Worm (Caenorhabditis elegans): ENCODE results near the gene srh-167.

srh-167 gene

DNA sequence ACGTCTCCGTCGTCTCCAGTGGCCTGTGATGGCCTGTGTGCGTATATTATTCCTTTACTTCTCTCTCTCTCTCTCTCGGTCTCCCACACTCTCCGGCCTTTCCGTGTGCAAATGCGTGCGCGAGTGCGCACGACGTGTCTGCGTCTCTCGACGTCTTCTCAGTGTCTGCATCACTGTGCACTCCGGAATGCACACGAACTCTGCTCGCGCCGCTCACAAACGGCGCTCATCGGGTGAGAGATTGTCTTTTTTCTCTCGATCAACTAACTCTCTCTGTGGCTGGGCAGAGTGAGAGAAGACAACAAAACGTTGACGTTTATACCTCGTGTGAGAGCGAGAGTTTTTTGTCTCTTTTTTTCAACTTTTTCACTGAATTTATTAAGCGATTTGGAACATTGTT is 22.4 kb downstream of the srh-167 start (continued):
- peak; percentile 75 for TF ChIP-seq sem-4 (tag; optimal IDR thresholded peaks at IDR 0.05)

DNA sequence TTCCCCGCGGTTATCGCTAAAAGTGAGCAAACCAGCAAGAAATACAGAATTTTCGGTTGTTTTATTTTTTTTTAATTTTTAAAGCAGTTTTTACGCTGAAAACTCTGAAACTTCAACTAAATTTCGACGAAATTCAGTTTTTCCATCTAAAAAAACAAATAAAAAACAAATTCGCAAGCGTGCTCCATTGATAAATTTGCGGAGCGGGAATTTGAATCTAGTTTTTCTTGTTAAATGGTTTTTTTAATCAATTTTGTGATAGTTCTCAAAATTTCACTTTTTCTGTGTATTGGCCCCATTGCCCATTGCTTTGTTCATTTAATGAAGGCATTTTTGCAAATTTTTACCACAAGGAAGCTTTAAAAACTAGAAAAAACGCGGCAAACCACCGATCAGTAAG is 23.3 kb downstream of the srh-167 start:
- TF ChIP-seq egl-27 (tag; optimal IDR thresholded peaks at IDR 0.05) (no peak), sma-9 (GFP tag; optimal IDR thresholded peaks at IDR 0.05) (no peak), sma-9 (tag; optimal IDR thresholded peaks at IDR 0.05) (no peak), lin-13 (GFP tag; optimal IDR thresholded peaks at IDR 0.05) (no peak)

DNA sequence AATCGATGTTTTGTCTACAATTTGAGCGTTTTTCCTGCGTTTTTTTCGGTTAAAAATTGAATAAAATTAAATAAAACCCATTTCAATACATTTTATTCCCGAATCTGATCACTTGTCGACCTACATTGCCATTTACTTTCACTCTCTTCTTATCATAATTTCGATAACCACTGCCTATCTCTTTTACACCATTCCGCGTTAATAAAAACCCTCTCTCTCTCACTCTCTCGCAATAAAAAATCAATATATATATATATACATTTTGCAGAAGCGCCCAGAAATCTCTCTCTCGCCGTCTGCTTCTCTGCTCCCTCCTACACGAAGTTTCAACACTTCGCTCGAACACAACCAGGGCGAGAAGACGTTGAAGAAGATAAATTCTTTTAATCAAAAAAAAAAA is 23.7 kb downstream of the srh-167 start, which contains the start of gene pptr-1:
TSS of gene pptr-1 (plus strand) at position 269 of the 400 bp plus-strand sequence.
- peak; percentile 70 for TF ChIP-seq fos-1 (tag; optimal IDR thresholded peaks at IDR 0.05)
- peak; percentile 86 for TF ChIP-seq blmp-1 (tag; optimal IDR thresholded peaks at IDR 0.05; ENCODE audit: insufficient read depth)
- TF ChIP-seq crh-2 (tag; optimal IDR thresholded peaks at IDR 0.05) = peak; percentile 12
- no peak for TF ChIP-seq F13H6.1 (tag; optimal IDR thresholded peaks at IDR 0.05)

DNA sequence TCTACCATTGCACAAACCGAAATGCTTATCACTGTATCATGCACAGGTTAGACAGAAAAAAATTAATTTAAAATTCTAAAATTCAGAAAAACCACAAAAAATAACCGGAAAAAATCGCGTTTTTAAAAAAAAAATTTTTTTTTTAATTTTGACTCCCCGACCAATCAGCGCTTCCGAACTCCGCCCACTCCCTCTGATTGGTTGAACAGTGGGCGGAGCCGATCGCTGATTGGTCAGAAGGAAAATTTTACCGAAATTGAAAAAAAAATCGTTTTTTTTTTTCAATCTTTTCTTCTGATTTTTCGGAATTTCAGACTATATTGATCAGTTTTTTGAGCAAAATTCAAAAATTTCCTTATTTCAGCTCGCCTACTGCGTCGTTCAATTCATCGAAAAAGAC is 27.8 kb downstream of the srh-167 start:
- TF ChIP-seq sma-9 (GFP tag; optimal IDR thresholded peaks at IDR 0.05) = no peak
- TF ChIP-seq sma-9 (tag; optimal IDR thresholded peaks at IDR 0.05) = no peak
- TF ChIP-seq snpc-4 (tag; optimal IDR thresholded peaks at IDR 0.05) = no peak
- no peak for TF ChIP-seq gmeb-1 (tag; optimal IDR thresholded peaks at IDR 0.05)
- no peak for TF ChIP-seq lin-39 (tag; optimal IDR thresholded peaks at IDR 0.05)
- TF ChIP-seq C34F6.9 (tag; optimal IDR thresholded peaks at IDR 0.05) = no peak
- TF ChIP-seq sma-3 (GFP tag; optimal IDR thresholded peaks at IDR 0.05) = no peak
- TF ChIP-seq nhr-129 (tag; optimal IDR thresholded peaks at IDR 0.05) = no peak
- no peak for TF ChIP-seq alr-1 (tag; optimal IDR thresholded peaks at IDR 0.05)
- TF ChIP-seq aly-2 (tag; optimal IDR thresholded peaks at IDR 0.05) = no peak
- no peak for TF ChIP-seq ceh-16 (tag; optimal IDR thresholded peaks at IDR 0.05)
- TF ChIP-seq elt-3 (tag; optimal IDR thresholded peaks at IDR 0.05) = no peak
- TF ChIP-seq ZK546.5 (tag; optimal IDR thresholded peaks at IDR 0.05) = no peak
- no peak for TF ChIP-seq egl-27 (tag; optimal IDR thresholded peaks at IDR 0.05)
- TF ChIP-seq zag-1 (tag; optimal IDR thresholded peaks at IDR 0.05) = no peak
- TF ChIP-seq sem-4 (tag; optimal IDR thresholded peaks at IDR 0.05) = no peak
- TF ChIP-seq elt-1 (tag; optimal IDR thresholded peaks at IDR 0.05) = no peak

DNA sequence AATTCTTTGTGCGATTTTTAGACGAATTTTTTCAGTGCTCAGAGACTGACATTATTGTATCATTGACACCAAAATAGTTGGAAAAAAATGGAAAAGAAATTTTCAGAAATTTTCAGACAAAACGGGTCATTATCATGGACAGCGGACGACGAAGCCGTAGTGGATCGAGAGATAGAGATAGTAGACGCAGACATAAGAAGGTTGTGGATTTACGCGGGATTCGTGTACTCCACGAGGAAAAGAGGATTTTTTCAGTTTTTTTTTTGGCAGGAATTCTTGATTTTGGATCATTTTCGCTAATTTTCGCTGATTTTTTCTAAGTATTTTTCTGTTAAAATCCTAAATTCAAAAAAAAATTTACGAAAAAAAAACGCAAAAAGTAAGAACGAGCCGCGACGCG is 34.1 kb downstream of the srh-167 start, which contains the start of gene W08G11.3:
TSS of gene W08G11.3 (plus strand) at position 107 of the 400 bp plus-strand sequence.
- TF ChIP-seq nhr-129 (tag; optimal IDR thresholded peaks at IDR 0.05) = peak; percentile 11
- TF ChIP-seq lin-13 (GFP tag; optimal IDR thresholded peaks at IDR 0.05) = no peak

DNA sequence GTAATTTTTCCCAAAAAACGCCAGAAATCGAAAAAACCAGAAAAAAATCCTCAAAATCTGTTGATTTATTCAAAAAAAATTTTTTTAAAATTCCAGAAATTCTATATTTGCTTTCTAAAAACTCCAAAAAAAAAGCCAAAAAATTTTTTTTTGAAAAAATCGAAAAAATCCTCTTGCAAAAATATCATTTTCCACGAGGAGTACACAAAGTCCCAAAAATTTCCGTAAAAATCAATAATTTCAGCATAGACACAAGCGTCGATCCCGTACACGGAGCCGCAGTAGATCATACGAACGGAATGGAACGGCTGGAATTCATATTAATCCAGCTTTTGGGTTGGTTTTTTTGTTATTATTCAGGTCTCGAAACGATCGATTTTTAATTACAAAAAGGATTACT is 34.6 kb downstream of the srh-167 start:
- TF ChIP-seq egl-27 (tag; optimal IDR thresholded peaks at IDR 0.05) = no peak
- no peak for TF ChIP-seq nhr-129 (tag; optimal IDR thresholded peaks at IDR 0.05)
- no peak for TF ChIP-seq nhr-6 (tag; optimal IDR thresholded peaks at IDR 0.05)
- TF ChIP-seq ama-1 (optimal IDR thresholded peaks at IDR 0.05) = no peak
- no peak for TF ChIP-seq unc-62 (GFP tag; optimal IDR thresholded peaks at IDR 0.05)
- TF ChIP-seq ZK546.5 (tag; optimal IDR thresholded peaks at IDR 0.05) = no peak
- no peak for TF ChIP-seq nhr-23 (tag; optimal IDR thresholded peaks at IDR 0.05)
- no peak for TF ChIP-seq elt-1 (tag; optimal IDR thresholded peaks at IDR 0.05)
- no peak for TF ChIP-seq nhr-12 (tag; optimal IDR thresholded peaks at IDR 0.05)
- no peak for TF ChIP-seq fos-1 (tag; optimal IDR thresholded peaks at IDR 0.05)
- no peak for TF ChIP-seq skn-1 (tag; optimal IDR thresholded peaks at IDR 0.05)
- no peak for TF ChIP-seq Y55F3AM.14 (GFP tag; optimal IDR thresholded peaks at IDR 0.05)
- no peak for TF ChIP-seq lin-39 (tag; optimal IDR thresholded peaks at IDR 0.05)
- no peak for TF ChIP-seq C34F6.9 (tag; optimal IDR thresholded peaks at IDR 0.05)
- TF ChIP-seq nhr-21 (tag; optimal IDR thresholded peaks at IDR 0.05) = no peak

DNA sequence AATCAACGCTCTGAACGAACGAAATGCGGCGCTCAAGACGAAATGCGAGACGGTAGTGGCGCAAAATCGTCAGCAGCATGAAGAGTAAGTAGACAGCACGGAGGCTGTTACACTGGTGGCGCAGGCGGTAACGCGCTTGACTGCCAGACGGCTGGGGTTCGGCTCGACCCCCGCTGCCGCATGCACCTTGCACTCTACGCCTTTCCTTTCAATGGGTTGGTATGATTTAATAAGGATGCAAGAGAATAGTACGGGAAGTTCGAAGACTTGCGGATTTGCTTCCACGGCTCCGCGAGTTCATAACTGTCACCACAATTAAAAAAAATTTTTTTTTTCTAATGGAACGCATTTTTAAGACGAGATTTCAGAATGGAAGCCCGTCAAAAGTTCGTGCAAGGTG is 36.5 kb downstream of the srh-167 start:
- peak; percentile 45 for TF ChIP-seq C34F6.9 (tag; optimal IDR thresholded peaks at IDR 0.05)
- TF ChIP-seq mbf-1 (tag; optimal IDR thresholded peaks at IDR 0.05) = no peak
- no peak for TF ChIP-seq nhr-77 (tag; optimal IDR thresholded peaks at IDR 0.05)
- peak; percentile 67 for TF ChIP-seq unc-55 (GFP tag; optimal IDR thresholded peaks at IDR 0.05)
- TF ChIP-seq blmp-1 (tag; optimal IDR thresholded peaks at IDR 0.05; ENCODE audit: insufficient read depth) = peak; percentile 19
- TF ChIP-seq elt-1 (tag; optimal IDR thresholded peaks at IDR 0.05) = no peak
- TF ChIP-seq gmeb-1 (tag; optimal IDR thresholded peaks at IDR 0.05) = peak; percentile 73
- TF ChIP-seq nhr-237 (tag; optimal IDR thresholded peaks at IDR 0.05) = no peak
- no peak for TF ChIP-seq nhr-10 (tag; optimal IDR thresholded peaks at IDR 0.05)
- TF ChIP-seq peb-1 (tag; optimal IDR thresholded peaks at IDR 0.05) = no peak
- no peak for TF ChIP-seq nhr-12 (tag; optimal IDR thresholded peaks at IDR 0.05)
- TF ChIP-seq F13H6.1 (tag; optimal IDR thresholded peaks at IDR 0.05) = peak; percentile 72
- no peak for TF ChIP-seq alr-1 (tag; optimal IDR thresholded peaks at IDR 0.05)
- TF ChIP-seq sma-3 (GFP tag; optimal IDR thresholded peaks at IDR 0.05) = peak; percentile 78
- TF ChIP-seq nhr-129 (tag; optimal IDR thresholded peaks at IDR 0.05) = peak; percentile 90
- TF ChIP-seq nhr-6 (tag; optimal IDR thresholded peaks at IDR 0.05) = no peak
- peak; percentile 26 for TF ChIP-seq zag-1 (tag; optimal IDR thresholded peaks at IDR 0.05)
- peak; percentile 70 for TF ChIP-seq snpc-4 (tag; optimal IDR thresholded peaks at IDR 0.05)
- TF ChIP-seq dmd-4 (tag; optimal IDR thresholded peaks at IDR 0.05) = no peak
- no peak for TF ChIP-seq nhr-23 (tag; optimal IDR thresholded peaks at IDR 0.05)
- TF ChIP-seq ceh-82 (tag; optimal IDR thresholded peaks at IDR 0.05) = peak; percentile 20
- TF ChIP-seq aly-2 (tag; optimal IDR thresholded peaks at IDR 0.05) = no peak
- TF ChIP-seq mdl-1 (tag; optimal IDR thresholded peaks at IDR 0.05) = no peak
- TF ChIP-seq ZK546.5 (tag; optimal IDR thresholded peaks at IDR 0.05) = no peak
- TF ChIP-seq R02D3.7 (tag; optimal IDR thresholded peaks at IDR 0.05) = no peak
- no peak for TF ChIP-seq ama-1 (optimal IDR thresholded peaks at IDR 0.05)

Measured in whole organism, L2 larva.